Fruit fly (Drosophila melanogaster) whole organism, wandering third instar larva: ENCODE measurements around the gene Tbcd.

ENCODE experiments used
- CrebA ChIP-seq: fragments of 200-800 bp; sonication (Bioruptor generic); optimal IDR thresholded peaks from 2 replicates; lab custom pipeline; 2016; ENCODE audit warnings: missing biosample characterization, mild to moderate bottlenecking, missing genetic modification characterization, borderline replicate concordance
- pan ChIP-seq: fragments of >200 bp; optimal IDR thresholded peaks from 2 replicates; lab custom pipeline; 2017
- tai ChIP-seq: sonication (Bioruptor generic); optimal IDR thresholded peaks from 2 replicates; lab custom pipeline; 2016; ENCODE audit warnings: missing biosample characterization, missing genetic modification characterization

DNA sequence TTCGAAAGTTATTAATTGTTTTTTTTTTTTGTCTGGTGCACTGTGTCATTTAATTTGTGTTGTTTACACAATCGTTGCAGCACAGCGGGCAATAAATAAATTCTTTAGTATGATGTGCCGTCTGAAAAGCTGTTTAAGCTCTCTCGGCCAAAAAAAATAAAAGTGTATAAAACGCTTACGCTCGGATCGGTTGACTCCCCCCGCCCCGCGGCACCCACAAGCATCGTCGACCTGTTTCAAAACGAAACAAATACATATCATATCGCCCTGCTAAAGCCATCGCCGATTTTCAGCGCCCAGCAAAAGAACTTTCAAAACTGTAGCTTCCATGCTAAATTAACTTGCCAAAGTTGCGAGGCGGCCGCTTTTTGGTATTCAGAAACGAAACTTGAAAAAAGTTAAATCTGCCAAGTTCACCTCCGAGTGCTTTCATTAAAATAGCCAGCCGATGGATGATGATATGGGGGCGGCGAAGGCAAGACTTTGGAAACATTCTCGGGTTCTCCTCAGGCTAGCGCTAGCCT lies 47.0 kb downstream of the Tbcd start:
- TF ChIP-seq pan (lab: Kevin White, UChicago) (no peak), CrebA (GFP tag; lab: Kevin White, UChicago) (no peak), tai (GFP tag; lab: Kevin White, UChicago) (no peak)
